Fruit fly (Drosophila melanogaster): Measurements from ENCODE around the gene CG11927.

Gene CG11927

DNA sequence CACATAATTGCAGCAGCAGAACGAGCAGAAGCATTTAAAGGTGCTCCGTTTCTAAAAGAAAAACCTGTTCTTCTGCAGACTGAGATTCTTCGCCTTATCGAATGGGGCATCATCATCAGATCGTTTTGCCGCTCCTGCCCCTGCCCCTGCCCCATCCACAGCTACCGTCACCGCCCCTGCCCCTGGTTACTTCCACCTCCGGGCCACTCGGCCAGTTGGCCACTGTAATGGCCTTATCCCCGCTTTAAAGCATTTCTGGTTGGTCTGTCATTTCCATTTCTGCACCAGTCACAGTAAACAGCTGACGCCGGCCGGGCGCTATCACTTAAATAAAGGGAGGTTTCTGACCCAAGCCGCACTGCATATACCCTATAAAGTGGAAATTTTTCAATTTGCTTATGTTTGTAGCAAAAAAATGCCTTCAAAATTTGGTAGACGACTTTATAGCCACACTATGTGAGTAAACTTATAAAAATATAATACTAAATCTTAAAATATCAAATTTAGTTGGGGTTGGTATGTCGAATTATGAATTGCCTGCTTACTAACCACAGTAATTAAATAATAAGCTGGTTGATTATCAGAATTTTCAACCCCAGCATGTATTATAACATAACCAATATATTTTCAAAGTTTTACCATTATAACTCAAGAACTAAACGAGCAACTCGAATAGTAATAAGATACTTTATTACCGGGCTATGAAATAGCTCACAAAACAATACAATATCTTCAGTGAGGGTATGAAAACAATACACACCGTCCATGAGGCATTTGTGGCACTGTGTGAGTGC lies 36.7 kb upstream of the CG11927 start (continued):
- TF ChIP-seq CG15696 (tag; optimal IDR thresholded peaks at IDR 0.05) (peak; percentile 64), CG11696 (GFP tag; IDR thresholded peaks at IDR 0.05) (no peak), org-1 (GFP tag; optimal IDR thresholded peaks at IDR 0.05) (peak; percentile 81), Hand (GFP tag; optimal IDR thresholded peaks at IDR 0.05) (peak; percentile 52), CG17912 (GFP tag; optimal IDR thresholded peaks at IDR 0.05) (no peak), dpn (GFP tag; optimal IDR thresholded peaks at IDR 0.05) (peak; percentile 42 to 54), dm (GFP tag; optimal IDR thresholded peaks at IDR 0.05) (no peak), ap (GFP tag; IDR thresholded peaks at IDR 0.05) (no peak), CG1792 (GFP tag; optimal IDR thresholded peaks at IDR 0.05) (no peak), ci (GFP tag; IDR thresholded peaks at IDR 0.05) (peak; percentile 49; the same call in 1 of the 3 replicates), pita (GFP tag; optimal IDR thresholded peaks at IDR 0.05) (no peak), CTCF (GFP tag; optimal IDR thresholded peaks at IDR 0.05) (no peak), CG2202 (tag; optimal IDR thresholded peaks at IDR 0.05) (peak; percentile 32), CG4730 (GFP tag; IDR thresholded peaks at IDR 0.05) (no peak), grn (GFP tag; optimal IDR thresholded peaks at IDR 0.05) (peak; percentile 60), CG6654 (GFP tag; optimal IDR thresholded peaks at IDR 0.05) (peak; percentile 15), nau (GFP tag; optimal IDR thresholded peaks at IDR 0.05) (no peak), CG12744 (GFP tag; optimal IDR thresholded peaks at IDR 0.05) (no peak), CG30020 (tag; optimal IDR thresholded peaks at IDR 0.05) (peak; percentile 24), CG4707 (GFP tag; optimal IDR thresholded peaks at IDR 0.05) (no peak), Chrac-16 (GFP tag; optimal IDR thresholded peaks at IDR 0.05) (peak; percentile 75), wor (GFP tag; IDR thresholded peaks at IDR 0.05) (0 out of 2 replicates have a peak, but pooled peaks have one; percentile 22), Ravus (GFP tag; IDR thresholded peaks at IDR 0.05) (no peak), CG4328 (GFP tag; optimal IDR thresholded peaks at IDR 0.05) (peak; percentile 64), CG9932 (GFP tag; IDR thresholded peaks at IDR 0.05) (no peak; the same call in 1 of the 2 replicates), CG2678 (tag; optimal IDR thresholded peaks at IDR 0.05) (peak; percentile 85), bcd (GFP tag; optimal IDR thresholded peaks at IDR 0.05) (peak; percentile 71), CG14050 (GFP tag; IDR thresholded peaks at IDR 0.05) (peak; percentile 16; the same call in 1 of the 3 replicates), CG11093 (GFP tag; IDR thresholded peaks at IDR 0.05) (no peak), CG3281 (GFP tag; optimal IDR thresholded peaks at IDR 0.05) (peak; percentile 83), Mad (GFP tag; optimal IDR thresholded peaks at IDR 0.05) (peak; percentile 28), ham (GFP tag; IDR thresholded peaks at IDR 0.05) (0 out of 2 replicates have a peak, but pooled peaks have one; percentile 21), ato (GFP tag; IDR thresholded peaks at IDR 0.05; ENCODE audit: partially characterized antibody) (no peak), Ada2b (GFP tag; IDR thresholded peaks at IDR 0.05) (peak; percentile 42; the same call in 1 of the 2 replicates), lbe (GFP tag; optimal IDR thresholded peaks at IDR 0.05) (no peak), C15 (GFP tag; IDR thresholded peaks at IDR 0.05) (no peak), NfI (GFP tag; optimal IDR thresholded peaks at IDR 0.05) (peak; percentile 68), CG31365 (tag; optimal IDR thresholded peaks at IDR 0.05) (no peak), CG3065 (GFP tag; optimal IDR thresholded peaks at IDR 0.05) (no peak), sima (GFP tag; optimal IDR thresholded peaks at IDR 0.05) (no peak), CG6254 (GFP tag; optimal IDR thresholded peaks at IDR 0.05) (no peak), CG17359 (tag; optimal IDR thresholded peaks at IDR 0.05) (peak; percentile 25), Bgb (GFP tag; IDR thresholded peaks at IDR 0.05; ENCODE audit: partially characterized antibody) (no peak), jing (GFP tag; optimal IDR thresholded peaks at IDR 0.05) (no peak), sna (GFP tag; IDR thresholded peaks at IDR 0.05; ENCODE audit: partially characterized antibody) (no peak), Lhr (GFP tag; optimal IDR thresholded peaks at IDR 0.05) (no peak), CG3163 (GFP tag; optimal IDR thresholded peaks at IDR 0.05) (no peak), chif (GFP tag; optimal IDR thresholded peaks at IDR 0.05) (peak in 1 of 2 experiments; percentile 64), GATAe (GFP tag; conservative IDR thresholded peaks at IDR 0.05) (no peak), sens-2 (GFP tag; IDR thresholded peaks at IDR 0.05) (no peak)
